Fruit fly (Drosophila melanogaster) Kc167 (cell line): ENCODE measurements around the gene CG32271.

ENCODE experiments used
- Sin3A ChIP-seq: fragments of >200 bp; optimal IDR thresholded peaks from 2 replicates; lab custom pipeline; 2018; ENCODE audit warnings: missing external identifiers
- h ChIP-seq: fragments of >200 bp; optimal IDR thresholded peaks from 3 replicates; lab custom pipeline; 2018; ENCODE audit warnings: missing external identifiers
- insv ChIP-seq: fragments of >200 bp; optimal IDR thresholded peaks from 3 replicates; lab custom pipeline; 2018; ENCODE audit warnings: missing external identifiers
- psq ChIP-seq: fragments of >200 bp; optimal IDR thresholded peaks from 2 replicates; lab custom pipeline; 2017; ENCODE audit warnings: missing external identifiers
- ttk ChIP-seq: sonication (Bioruptor generic); optimal IDR thresholded peaks from 2 replicates; lab custom pipeline; 2017; ENCODE audit warnings: missing external identifiers

dm6 chr3L:3165399-3165798 lies 37.6 kb downstream of the CG32271 start:
- TF ChIP-seq psq (lab: Kevin White, UChicago) (no peak), ttk (lab: Kevin White, UChicago) (no peak), h (lab: Kevin White, UChicago) (no peak), Sin3A (lab: Kevin White, UChicago) (no peak), insv (no peak)
